Worm (Caenorhabditis elegans): Measurements from ENCODE around the gene Y76B12C.9.
"Not testable (repeated sequence)": the region's sequence is repeated elsewhere in the genome, so short reads cannot be mapped to it uniquely, and the experiment has no call there.

Y76B12C.9 gene

DNA sequence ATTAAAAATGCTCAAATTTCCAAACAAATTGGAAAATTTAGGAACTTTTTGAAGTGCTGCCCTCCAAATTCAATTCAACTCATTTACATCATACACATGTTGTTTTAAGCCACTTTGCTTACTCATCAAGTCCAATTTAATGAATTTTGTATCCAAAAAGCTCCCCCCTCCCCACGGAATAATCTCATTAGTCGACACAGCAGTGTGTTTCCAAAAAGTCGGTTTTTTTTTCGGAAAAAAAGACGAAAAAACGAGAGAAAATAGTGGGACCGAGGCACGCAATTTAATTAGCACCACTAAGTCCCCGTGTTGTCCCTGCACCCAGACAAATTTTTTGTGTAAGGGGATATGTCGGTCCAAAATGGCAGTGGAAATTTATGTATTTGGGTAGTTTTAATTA, 15.5 kb upstream of the Y76B12C.9 start:
- TF ChIP-seq zag-1 (tag; optimal IDR thresholded peaks at IDR 0.05) (no peak), tag-97 (GFP tag; IDR thresholded peaks at IDR 0.05) (no peak), snpc-4 (tag; optimal IDR thresholded peaks at IDR 0.05) (no peak), ctbp-1 (GFP tag; IDR thresholded peaks at IDR 0.05) (0 out of 2 replicates have a peak, but pooled peaks have one; percentile 30), aha-1 (tag) (peak; percentile 1), lsy-2 (tag; optimal IDR thresholded peaks at IDR 0.05) (peak in 1 of 2 experiments; percentile 12), unc-39 (tag; optimal IDR thresholded peaks at IDR 0.05) (no peak), ces-1 (GFP tag; optimal IDR thresholded peaks at IDR 0.05) (peak; percentile 86), tra-1 (GFP tag; IDR thresholded peaks at IDR 0.05) (no peak), egl-43 (GFP tag; IDR thresholded peaks at IDR 0.05) (no peak), daf-12 (tag; optimal IDR thresholded peaks at IDR 0.05) (no peak), ztf-7 (tag; optimal IDR thresholded peaks at IDR 0.05) (no peak), rbr-2 (tag; optimal IDR thresholded peaks at IDR 0.05) (peak; percentile 20), hmg-1.1 (GFP tag; IDR thresholded peaks at IDR 0.05) (0 out of 2 replicates have a peak, but pooled peaks have one; percentile 9), Y5F2A.4 (GFP tag; optimal IDR thresholded peaks at IDR 0.05) (no peak)

DNA sequence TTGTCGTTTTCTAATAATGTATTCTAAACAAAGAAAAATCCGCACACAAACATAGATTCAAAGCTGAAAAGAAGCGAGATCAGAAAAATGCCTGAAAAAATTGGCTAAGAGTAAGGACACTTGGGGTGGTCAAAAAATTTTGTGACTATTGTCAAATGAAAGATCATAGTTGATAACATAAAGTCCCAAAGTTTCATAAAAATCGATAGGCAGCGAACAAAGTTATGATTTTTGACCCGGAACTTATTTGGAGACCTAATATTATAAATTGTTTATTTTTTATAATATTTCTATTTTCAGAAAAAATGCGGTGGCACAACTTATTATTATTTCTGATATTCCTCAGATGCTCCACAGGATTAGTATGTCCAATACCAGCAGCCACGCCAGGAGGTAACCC, 14.3 kb upstream of the Y76B12C.9 start, which contains the start of gene R05C11.4:
Gene R05C11.4, plus strand, starts transcription at position 301 of the 400 bp plus-strand sequence.
- TF ChIP-seq ztf-7 (tag; optimal IDR thresholded peaks at IDR 0.05); ama-1 (optimal IDR thresholded peaks at IDR 0.05); ces-1 (GFP tag; optimal IDR thresholded peaks at IDR 0.05): not testable (repeated sequence)

DNA sequence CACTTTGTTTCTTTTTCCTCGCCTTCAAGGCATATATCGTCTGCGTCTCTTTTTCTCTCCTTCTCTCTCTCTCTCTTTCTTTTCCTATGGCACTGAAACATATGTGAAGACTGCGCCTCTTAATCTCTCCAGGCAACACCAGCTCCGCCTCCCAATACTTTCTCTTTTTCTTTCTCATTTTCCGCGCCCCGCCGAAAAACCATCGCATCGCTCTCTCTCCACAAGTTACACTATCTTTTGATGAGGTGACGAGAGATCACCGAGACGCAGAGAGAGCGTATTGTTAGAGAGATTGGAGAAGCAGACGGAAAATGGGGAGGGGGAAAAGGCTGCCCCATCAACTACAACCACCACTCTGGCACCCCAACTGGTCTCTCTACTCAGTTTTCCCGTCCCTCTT, 12.0 kb upstream of the Y76B12C.9 start:
- TF ChIP-seq spr-3 (GFP tag; optimal IDR thresholded peaks at IDR 0.05) = peak; percentile 23
- no peak for TF ChIP-seq zfp-3 (GFP tag; conservative IDR thresholded peaks at IDR 0.05)
- TF ChIP-seq snpc-1.2 (GFP tag; IDR thresholded peaks at IDR 0.05) = no peak
- no peak for TF ChIP-seq lin-15B (tag; optimal IDR thresholded peaks at IDR 0.05)
- TF ChIP-seq D1046.2 (GFP tag; IDR thresholded peaks at IDR 0.05) = no peak
- TF ChIP-seq lim-7 (GFP tag; IDR thresholded peaks at IDR 0.05) = no peak
- TF ChIP-seq R02D3.7 (tag; optimal IDR thresholded peaks at IDR 0.05) = no peak
- no peak for TF ChIP-seq ZK337.2 (GFP tag; IDR thresholded peaks at IDR 0.05)
- TF ChIP-seq pha-4 (GFP tag; IDR thresholded peaks at IDR 0.05) = peak; percentile 48
- no peak for TF ChIP-seq pha-4 (tag; optimal IDR thresholded peaks at IDR 0.05)
- TF ChIP-seq unc-130 (GFP tag; optimal IDR thresholded peaks at IDR 0.05) = no peak
- peak; percentile 38 for TF ChIP-seq ceh-32 (tag; optimal IDR thresholded peaks at IDR 0.05; ENCODE audit: poor library complexity)
- TF ChIP-seq dpl-1 (GFP tag; optimal IDR thresholded peaks at IDR 0.05) = peak; percentile 28
- no peak for TF ChIP-seq fos-1 (tag; optimal IDR thresholded peaks at IDR 0.05)
- no peak for TF ChIP-seq Y5F2A.4 (GFP tag; optimal IDR thresholded peaks at IDR 0.05)
- TF ChIP-seq mxl-2 (GFP tag; conservative IDR thresholded peaks at IDR 0.05) = no peak
- TF ChIP-seq duxl-1 (tag; optimal IDR thresholded peaks at IDR 0.05; ENCODE audit: poor library complexity) = no peak
- no peak for TF ChIP-seq nhr-237 (tag; optimal IDR thresholded peaks at IDR 0.05)
- no peak for TF ChIP-seq ama-1 (optimal IDR thresholded peaks at IDR 0.05)
- peak in 1 of 2 experiments; percentile 71 for TF ChIP-seq unc-62 (GFP tag; optimal IDR thresholded peaks at IDR 0.05 in 1 of 2)
- TF ChIP-seq unc-62 (tag; optimal IDR thresholded peaks at IDR 0.05) = peak; percentile 66
- 0 out of 2 replicates have a peak, but pooled peaks have one; percentile 33 for TF ChIP-seq tra-1 (GFP tag; IDR thresholded peaks at IDR 0.05)
- no peak for TF ChIP-seq nhr-102 (tag; optimal IDR thresholded peaks at IDR 0.05)
- TF ChIP-seq F10B5.3 (tag; optimal IDR thresholded peaks at IDR 0.05) = no peak
- no peak for TF ChIP-seq ztf-11 (tag; optimal IDR thresholded peaks at IDR 0.05)
- TF ChIP-seq cey-2 (tag; optimal IDR thresholded peaks at IDR 0.05; ENCODE audit: borderline replicate concordance, insufficient read depth) = no peak
- TF ChIP-seq unc-39 (tag; optimal IDR thresholded peaks at IDR 0.05) = no peak
- no peak for TF ChIP-seq dmd-9 (GFP tag; IDR thresholded peaks at IDR 0.05)
- TF ChIP-seq tag-97 (GFP tag; IDR thresholded peaks at IDR 0.05) = no peak
- TF ChIP-seq ztf-7 (tag; optimal IDR thresholded peaks at IDR 0.05) = no peak
- TF ChIP-seq Y105C5A.15 (GFP tag; IDR thresholded peaks at IDR 0.05) = no peak
- TF ChIP-seq gei-8 (GFP tag; optimal IDR thresholded peaks at IDR 0.05) = no peak
- peak; percentile 63 for TF ChIP-seq aha-1 (tag)
- no peak for TF ChIP-seq nhr-76 (tag; optimal IDR thresholded peaks at IDR 0.05)
- no peak for TF ChIP-seq lin-1 (GFP tag; IDR thresholded peaks at IDR 0.05)
- TF ChIP-seq snpc-4 (tag; optimal IDR thresholded peaks at IDR 0.05) = no peak
- peak; percentile 86 for TF ChIP-seq hmg-1.1 (GFP tag; IDR thresholded peaks at IDR 0.05)
- TF ChIP-seq nhr-111 (GFP tag; optimal IDR thresholded peaks at IDR 0.05) = no peak
- TF ChIP-seq lsy-2 (tag; optimal IDR thresholded peaks at IDR 0.05) = peak; percentile 33 to 82
- no peak for TF ChIP-seq zip-11 (GFP tag; IDR thresholded peaks at IDR 0.05)
- no peak for TF ChIP-seq lin-39 (tag; optimal IDR thresholded peaks at IDR 0.05)

All from whole organism, L4 larva.